Fruit fly (Drosophila melanogaster) whole organism, embryonic: Measurements from ENCODE around the gene Rbfox1.

Experiments
- B-H2 ChIP-seq: fragments of 200-800 bp; sonication (Bioruptor generic); optimal IDR thresholded peaks from 2 replicates; lab custom pipeline; 2018; ENCODE audit warnings: missing biosample characterization, mild to moderate bottlenecking, missing genetic modification characterization
- BEAF-32 ChIP-seq: fragments of 200-800 bp; sonication (Bioruptor generic); optimal IDR thresholded peaks from 3 replicates; lab custom pipeline; 2017; ENCODE audit warnings: missing biosample characterization, missing genetic modification characterization, mild to moderate bottlenecking, moderate library complexity, missing genetic modification reagents
- Blimp-1 ChIP-seq: fragments of 200-800 bp; sonication (Bioruptor generic); optimal IDR thresholded peaks from 3 replicates; lab custom pipeline; 2018; ENCODE audit warnings: missing biosample characterization, missing genetic modification characterization, mild to moderate bottlenecking, moderate library complexity, missing genetic modification reagents
- BtbVII ChIP-seq: fragments of 200-800 bp; sonication (Bioruptor generic); optimal IDR thresholded peaks from 3 replicates; lab custom pipeline; 2017; ENCODE audit warnings: missing biosample characterization, mild to moderate bottlenecking, missing genetic modification characterization
- CG11398 ChIP-seq: fragments of 200-800 bp; sonication (Bioruptor generic); optimal IDR thresholded peaks from 2 replicates; lab custom pipeline; 2016; ENCODE audit warnings: missing biosample characterization, missing genetic modification characterization
- CG11695 ChIP-seq: fragments of 200-800 bp; sonication (Bioruptor generic); IDR thresholded peaks from 3 replicates; pipeline ENCODE4 v1.3.6; 2022; ENCODE audit warnings: missing biosample characterization, missing genetic modification characterization
- CG12391 ChIP-seq: fragments of 200-800 bp; sonication (Bioruptor generic); optimal IDR thresholded peaks from 3 replicates; lab custom pipeline; 2018; ENCODE audit warnings: missing biosample characterization, mild to moderate bottlenecking, missing genetic modification characterization, moderate library complexity
- CG12769 ChIP-seq: fragments of 200-800 bp; sonication (Bioruptor generic); optimal IDR thresholded peaks from 2 replicates; lab custom pipeline; 2019; ENCODE audit warnings: missing biosample characterization, mild to moderate bottlenecking, missing genetic modification characterization, moderate library complexity
- CG1832 ChIP-seq: fragments of 200-800 bp; sonication (Bioruptor generic); optimal IDR thresholded peaks from 2 replicates; lab custom pipeline; 2017; ENCODE audit warnings: missing biosample characterization, mild to moderate bottlenecking, missing genetic modification characterization, inconsistent platforms
- CG2199 ChIP-seq: fragments of 200-800 bp; sonication (Bioruptor generic); IDR thresholded peaks from 3 replicates; pipeline ENCODE4 v1.3.6; 2022; ENCODE audit warnings: missing biosample characterization, missing genetic modification characterization
- CG3065 ChIP-seq: fragments of 200-800 bp; sonication (Bioruptor generic); optimal IDR thresholded peaks from 2 replicates; lab custom pipeline; 2016; ENCODE audit warnings: missing biosample characterization, missing genetic modification characterization
- CG31365 ChIP-seq: fragments of 200-800 bp; sonication (Bioruptor generic); optimal IDR thresholded peaks from 2 replicates; lab custom pipeline; 2018; ENCODE audit warnings: missing biosample characterization, mild to moderate bottlenecking, missing genetic modification characterization
- CG3163 ChIP-seq: fragments of 200-800 bp; sonication (Bioruptor generic); optimal IDR thresholded peaks from 3 replicates; lab custom pipeline; 2016; ENCODE audit warnings: missing biosample characterization, missing genetic modification characterization
- CG32532 ChIP-seq: fragments of 200-800 bp; sonication (Bioruptor generic); IDR thresholded peaks from 2 replicates; pipeline ENCODE4 v1.3.6; 2022; ENCODE audit warnings: missing biosample characterization, missing genetic modification characterization
- CG3838 ChIP-seq: fragments of 200-800 bp; sonication (Bioruptor generic); optimal IDR thresholded peaks from 3 replicates; lab custom pipeline; 2016; ENCODE audit warnings: missing biosample characterization, missing genetic modification characterization
- CG4282 ChIP-seq: fragments of 200-800 bp; sonication (Bioruptor generic); optimal IDR thresholded peaks from 2 replicates; lab custom pipeline; 2016; ENCODE audit warnings: missing biosample characterization, missing genetic modification characterization
- CG6689 ChIP-seq: fragments of 200-800 bp; sonication (Bioruptor generic); IDR thresholded peaks from 2 replicates; pipeline ENCODE4 v1.3.6; 2022; ENCODE audit warnings: missing biosample characterization, missing genetic modification characterization
- CG6813 ChIP-seq: fragments of 200-800 bp; sonication (Bioruptor generic); optimal IDR thresholded peaks from 2 replicates; lab custom pipeline; 2017; ENCODE audit warnings: missing biosample characterization, missing genetic modification characterization, mild to moderate bottlenecking, moderate library complexity, missing genetic modification reagents
- CG7839 ChIP-seq: fragments of 200-800 bp; sonication (Bioruptor generic); optimal IDR thresholded peaks from 3 replicates; lab custom pipeline; 2018; ENCODE audit warnings: missing biosample characterization, mild to moderate bottlenecking, missing genetic modification characterization, moderate library complexity
- CG8089 ChIP-seq: fragments of 200-800 bp; sonication (Bioruptor generic); optimal IDR thresholded peaks from 3 replicates; lab custom pipeline; 2016; ENCODE audit warnings: missing biosample characterization, missing genetic modification characterization
- CG9437 ChIP-seq: fragments of 200-800 bp; sonication (Bioruptor generic); optimal IDR thresholded peaks from 2 replicates; lab custom pipeline; 2018; ENCODE audit warnings: missing biosample characterization, mild to moderate bottlenecking, missing genetic modification characterization
- CG9797 ChIP-seq: fragments of 200-800 bp; sonication (Bioruptor generic); optimal IDR thresholded peaks from 3 replicates; lab custom pipeline; 2018; ENCODE audit warnings: missing biosample characterization, mild to moderate bottlenecking, missing genetic modification characterization
- CTCF ChIP-seq: fragments of 200-800 bp; sonication (Bioruptor generic); optimal IDR thresholded peaks from 2 replicates; lab custom pipeline; 2017; ENCODE audit warnings: missing biosample characterization, mild to moderate bottlenecking, missing genetic modification characterization, moderate library complexity
- CoRest ChIP-seq: fragments of 200-800 bp; sonication (Bioruptor generic); optimal IDR thresholded peaks from 3 replicates; lab custom pipeline; 2018; ENCODE audit warnings: missing biosample characterization, mild to moderate bottlenecking, missing genetic modification characterization, moderate library complexity
- Dip3 ChIP-seq: fragments of 200-800 bp; sonication (Bioruptor generic); optimal IDR thresholded peaks from 3 replicates; lab custom pipeline; 2016; ENCODE audit warnings: missing biosample characterization, missing genetic modification characterization
- HmgD ChIP-seq: fragments of 200-800 bp; sonication (Bioruptor generic); optimal IDR thresholded peaks from 3 replicates; lab custom pipeline; 2016; ENCODE audit warnings: missing biosample characterization, missing genetic modification characterization
- Mad ChIP-seq: fragments of 200-800 bp; sonication (Bioruptor generic); optimal IDR thresholded peaks from 2 replicates; lab custom pipeline; 2016; ENCODE audit warnings: missing biosample characterization, missing genetic modification characterization
- Med ChIP-seq: fragments of 200-800 bp; sonication (Bioruptor generic); peaks from one replicate; lab custom pipeline; 2016; ENCODE audit warnings: missing biosample characterization, missing genetic modification characterization, mild to moderate bottlenecking, inconsistent platforms, moderate library complexity
- NC2β ChIP-seq: fragments of 200-800 bp; sonication (Bioruptor generic); optimal IDR thresholded peaks from 2 replicates; lab custom pipeline; 2016; ENCODE audit warnings: missing biosample characterization, missing genetic modification characterization
- Sox102F ChIP-seq: fragments of 200-800 bp; sonication (Bioruptor generic); optimal IDR thresholded peaks from 2 replicates; lab custom pipeline; 2018; ENCODE audit warnings: missing biosample characterization, mild to moderate bottlenecking, missing genetic modification characterization, moderate library complexity
- Sry-δ ChIP-seq: fragments of 200-800 bp; sonication (Bioruptor generic); optimal IDR thresholded peaks from 2 replicates; lab custom pipeline; 2016; ENCODE audit warnings: missing biosample characterization, missing genetic modification characterization
- Stat92E ChIP-seq, 3 experiments: fragments of >200 bp in 2 of 3; fragments of 200-800 bp in 1 of 3; sonication (Bioruptor generic) in 1 of 3; optimal IDR thresholded peaks; 2 replicates each; lab custom pipeline; 2017 to 2019; ENCODE audit warnings: missing biosample characterization in 3 of 3, missing genetic modification characterization in 3 of 3, mild to moderate bottlenecking in 1 of 3, moderate library complexity in 1 of 3
- YL-1 ChIP-seq: fragments of 200-800 bp; sonication (Bioruptor generic); optimal IDR thresholded peaks from 3 replicates; lab custom pipeline; 2017; ENCODE audit warnings: missing biosample characterization, mild to moderate bottlenecking, missing genetic modification characterization
- ase ChIP-seq: fragments of 200-800 bp; sonication (Bioruptor generic); IDR thresholded peaks from 3 replicates; pipeline ENCODE4 v1.3.6; 2022; ENCODE audit warnings: missing biosample characterization, missing genetic modification characterization
- bbx ChIP-seq: fragments of 200-800 bp; sonication (Bioruptor generic); IDR thresholded peaks from 2 replicates; pipeline ENCODE4 v1.3.6; 2022; ENCODE audit warnings: missing biosample characterization, missing genetic modification characterization; ENCODE audit not compliant: partially characterized antibody
- chif ChIP-seq, 2 experiments: fragments of 200-800 bp; sonication (Bioruptor generic); optimal IDR thresholded peaks; 3 replicates each; lab custom pipeline; 2016; ENCODE audit warnings: missing biosample characterization in 2 of 2, missing genetic modification characterization in 2 of 2
- dimm ChIP-seq: fragments of 200-800 bp; sonication (Bioruptor generic); IDR thresholded peaks from 2 replicates; pipeline ENCODE4 v1.3.6; 2022; ENCODE audit warnings: missing biosample characterization, missing genetic modification characterization
- ind ChIP-seq: fragments of 200-800 bp; sonication (Bioruptor generic); optimal IDR thresholded peaks from 3 replicates; lab custom pipeline; 2016; ENCODE audit warnings: missing biosample characterization, missing genetic modification characterization
- inv ChIP-seq: fragments of 200-800 bp; sonication (Bioruptor generic); IDR thresholded peaks from 2 replicates; pipeline ENCODE4 v1.3.6; 2022; ENCODE audit warnings: missing biosample characterization, missing genetic modification characterization; ENCODE audit not compliant: partially characterized antibody
- ken ChIP-seq: fragments of 200-800 bp; sonication (Bioruptor generic); IDR thresholded peaks from 3 replicates; pipeline ENCODE4 v1.3.6; 2022; ENCODE audit warnings: missing biosample characterization, missing genetic modification characterization
- kni ChIP-seq: fragments of 200-800 bp; sonication (Bioruptor generic); optimal IDR thresholded peaks from 3 replicates; lab custom pipeline; 2017; ENCODE audit warnings: mild to moderate bottlenecking, missing biosample characterization, missing genetic modification reagents, missing genetic modification characterization
- knrl ChIP-seq: fragments of 200-800 bp; sonication (Bioruptor generic); IDR thresholded peaks from 3 replicates; pipeline ENCODE4 v1.3.6; 2022; ENCODE audit warnings: missing biosample characterization, missing genetic modification characterization; ENCODE audit not compliant: partially characterized antibody
- lola ChIP-seq, 3 experiments: fragments of >200 bp in 2 of 3; fragments of 200-800 bp in 1 of 3; sonication (Bioruptor generic) in 1 of 3; optimal IDR thresholded peaks; 2 replicates each; lab custom pipeline; 2017 to 2019; ENCODE audit warnings: missing biosample characterization in 3 of 3, missing genetic modification characterization in 3 of 3, mild to moderate bottlenecking in 1 of 3, moderate library complexity in 1 of 3
- lov ChIP-seq, 2 experiments: fragments of 200-800 bp in 1 of 2; fragments of >200 bp in 1 of 2; sonication (Bioruptor generic) in 1 of 2; IDR thresholded peaks in 1 of 2; optimal IDR thresholded peaks in 1 of 2; 2 replicates in 1 of 2; 3 replicates in 1 of 2; pipeline versions ENCODE4 v1.3.6 to Lab custom; 2017 to 2022; ENCODE audit warnings: missing biosample characterization in 1 of 2, missing genetic modification characterization in 1 of 2
- nom ChIP-seq: fragments of 200-800 bp; sonication (Bioruptor generic); optimal IDR thresholded peaks from 2 replicates; lab custom pipeline; 2017; ENCODE audit warnings: missing biosample characterization, missing genetic modification characterization, mild to moderate bottlenecking, moderate library complexity, missing genetic modification reagents
- run ChIP-seq: fragments of 200-800 bp; sonication (Bioruptor generic); optimal IDR thresholded peaks from 3 replicates; lab custom pipeline; 2018; ENCODE audit warnings: missing biosample characterization, mild to moderate bottlenecking, missing genetic modification characterization
- zfh1 ChIP-seq: fragments of 200-800 bp; sonication (Bioruptor generic); IDR thresholded peaks from 3 replicates; pipeline ENCODE4 v1.3.6; 2022; ENCODE audit warnings: missing biosample characterization, missing genetic modification characterization

The Rbfox1 gene

dm6 chr3L:10515785-10516706 lies 34.8 kb downstream of the Rbfox1 start (continued):
- peak; percentile 98 for TF ChIP-seq Blimp-1 (GFP tag; lab: Kevin White, UChicago)
- TF ChIP-seq CG6689 (GFP tag; lab: Robert Waterston, UW): 0 out of 2 replicates have a peak, but pooled peaks have one; percentile 12
- TF ChIP-seq CG1832 (GFP tag; lab: Kevin White, UChicago): peak; percentile 58
- TF ChIP-seq NC2β (GFP tag; lab: Kevin White, UChicago): peak; percentile 34
- peak in 1 of 3 experiments; percentile 16 for TF ChIP-seq lola (GFP tag; optimal IDR thresholded peaks at IDR 0.05; lab: Kevin White, UChicago)
- peak; percentile 88 for TF ChIP-seq Med (GFP tag; lab: Kevin White, UChicago)
- no peak for TF ChIP-seq Dip3 (GFP tag; lab: Kevin White, UChicago)
- TF ChIP-seq YL-1: peak; percentile 46
- TF ChIP-seq ind: no peak
- TF ChIP-seq BtbVII (GFP tag; lab: Kevin White, UChicago): no peak
- TF ChIP-seq CG31365: peak; percentile 14
- TF ChIP-seq dimm (GFP tag; lab: Robert Waterston, UW): no peak
- TF ChIP-seq CG2199 (GFP tag; lab: Robert Waterston, UW): peak; percentile 78
- no peak for TF ChIP-seq CG3065 (GFP tag; lab: Kevin White, UChicago)
- no peak for TF ChIP-seq run (tag; lab: Kevin White, UChicago)
- TF ChIP-seq B-H2 (GFP tag; lab: Kevin White, UChicago): no peak
- TF ChIP-seq bbx (GFP tag; lab: Robert Waterston, UW): peak; percentile 74
- TF ChIP-seq chif (GFP tag; optimal IDR thresholded peaks at IDR 0.05; lab: Kevin White, UChicago): no peak
- TF ChIP-seq HmgD (GFP tag; lab: Kevin White, UChicago): peak; percentile 45
- peak; percentile 2 for TF ChIP-seq CG4282 (GFP tag; lab: Kevin White, UChicago)
- TF ChIP-seq CG6813 (GFP tag; lab: Kevin White, UChicago): peak; percentile 0
- peak; percentile 28 for TF ChIP-seq CG12769 (tag; lab: Kevin White, UChicago)
- peak; percentile 13 for TF ChIP-seq CTCF (GFP tag; lab: Kevin White, UChicago)
- 0 out of 3 replicates have a peak, but pooled peaks have one; percentile 28 for TF ChIP-seq ken (GFP tag; lab: Robert Waterston, UW)
- peak; percentile 27 for TF ChIP-seq BEAF-32
- peak; percentile 36 for TF ChIP-seq Sry-δ (GFP tag; lab: Kevin White, UChicago)
- TF ChIP-seq CG8089 (GFP tag; lab: Kevin White, UChicago): peak; percentile 1
- peak; percentile 28 for TF ChIP-seq CG7839 (tag; lab: Kevin White, UChicago)
- no peak for TF ChIP-seq CG9437 (GFP tag; lab: Kevin White, UChicago)
- peak; percentile 19; the same call in 1 of the 3 replicates for TF ChIP-seq CG11695 (GFP tag; lab: Robert Waterston, UW)
- TF ChIP-seq knrl (GFP tag; lab: Robert Waterston, UW): peak; percentile 58
- TF ChIP-seq CG3838 (GFP tag; lab: Kevin White, UChicago): no peak
- TF ChIP-seq nom (GFP tag; lab: Kevin White, UChicago): peak; percentile 8
- TF ChIP-seq Mad (GFP tag; lab: Kevin White, UChicago): no peak
- TF ChIP-seq zfh1 (GFP tag; lab: Robert Waterston, UW): peak; percentile 61; the same call in 2 of the 3 replicates
- TF ChIP-seq kni (GFP tag; lab: Kevin White, UChicago): peak; percentile 20
- TF ChIP-seq Sox102F: no peak
- peak; percentile 25; the same call in 1 of the 3 replicates for TF ChIP-seq ase
- TF ChIP-seq CG32532 (GFP tag; lab: Robert Waterston, UW): peak; percentile 25; the same call in 1 of the 2 replicates
- TF ChIP-seq lov (optimal IDR thresholded peaks at IDR 0.05; lab: Kevin White, UChicago): no peak
- TF ChIP-seq lov (GFP tag; IDR thresholded peaks at IDR 0.05; lab: Robert Waterston, UW): peak; percentile 52; the same call in 1 of the 3 replicates
- TF ChIP-seq CG3163 (GFP tag; lab: Kevin White, UChicago): peak; percentile 9
- TF ChIP-seq inv: peak; percentile 35
- peak; percentile 44 for TF ChIP-seq CoRest (tag; lab: Kevin White, UChicago)
- peak; percentile 32 for TF ChIP-seq CG11398 (GFP tag; lab: Kevin White, UChicago)
- peak; percentile 57 for TF ChIP-seq CG9797 (GFP tag; lab: Kevin White, UChicago)
- no peak for TF ChIP-seq Stat92E (GFP tag; optimal IDR thresholded peaks at IDR 0.05; lab: Kevin White, UChicago)
- TF ChIP-seq CG12391 (tag; lab: Kevin White, UChicago): peak; percentile 22
